Fruit fly (Drosophila melanogaster) whole organism, prepupa: ENCODE data around the gene CG43120.

Experiments used
- Blimp-1 ChIP-seq: fragments of 200-800 bp; sonication (Bioruptor generic); optimal IDR thresholded peaks from 3 replicates; lab custom pipeline; 2017; ENCODE audit warnings: missing biosample characterization, missing genetic modification characterization, mild to moderate bottlenecking, moderate library complexity, missing genetic modification reagents
- CG10631 ChIP-seq: fragments of 200-800 bp; sonication (Bioruptor generic); optimal IDR thresholded peaks from 2 replicates; lab custom pipeline; 2016; ENCODE audit warnings: missing biosample characterization, missing genetic modification characterization
- CG10669 ChIP-seq: fragments of 200-800 bp; sonication (Bioruptor generic); optimal IDR thresholded peaks from 3 replicates; lab custom pipeline; 2018; ENCODE audit warnings: missing biosample characterization, mild to moderate bottlenecking, missing genetic modification characterization, moderate library complexity
- CG11294 ChIP-seq: fragments of 200-800 bp; sonication (Bioruptor generic); IDR thresholded peaks from 2 replicates; pipeline ENCODE4 v1.3.6; 2022; ENCODE audit warnings: missing biosample characterization, missing genetic modification characterization
- CG11762 ChIP-seq: fragments of 200-800 bp; sonication (Bioruptor generic); optimal IDR thresholded peaks from 3 replicates; lab custom pipeline; 2016; ENCODE audit warnings: missing biosample characterization, missing genetic modification characterization; ENCODE audit not compliant: insufficient read depth
- CG15336 ChIP-seq: fragments of 200-800 bp; sonication (Bioruptor generic); IDR thresholded peaks from 2 replicates; pipeline ENCODE4 v1.3.6; 2022; ENCODE audit warnings: missing biosample characterization, missing genetic modification characterization
- CG1621 ChIP-seq: fragments of 200-800 bp; sonication (Bioruptor generic); optimal IDR thresholded peaks from 3 replicates; lab custom pipeline; 2018; ENCODE audit warnings: missing biosample characterization, mild to moderate bottlenecking, missing genetic modification characterization
- CG16779 ChIP-seq: fragments of 200-800 bp; sonication (Bioruptor generic); optimal IDR thresholded peaks from 3 replicates; lab custom pipeline; 2017; ENCODE audit warnings: missing biosample characterization, mild to moderate bottlenecking, missing genetic modification characterization
- CG3032 ChIP-seq: fragments of 200-800 bp; optimal IDR thresholded peaks from 2 replicates; lab custom pipeline; 2019; ENCODE audit warnings: missing biosample characterization, mild to moderate bottlenecking, missing genetic modification characterization, moderate library complexity
- CG31627 ChIP-seq: fragments of 200-800 bp; sonication (Bioruptor generic); optimal IDR thresholded peaks from 3 replicates; lab custom pipeline; 2016; ENCODE audit warnings: missing biosample characterization, missing genetic modification characterization
- CG32006 ChIP-seq: fragments of 200-800 bp; sonication (Bioruptor generic); optimal IDR thresholded peaks from 3 replicates; lab custom pipeline; 2017; ENCODE audit warnings: missing biosample characterization, mild to moderate bottlenecking, missing genetic modification characterization
- CG34406 ChIP-seq: fragments of 200-800 bp; sonication (Bioruptor generic); optimal IDR thresholded peaks from 3 replicates; lab custom pipeline; 2016; ENCODE audit warnings: missing biosample characterization, missing genetic modification characterization
- CG3919 ChIP-seq: fragments of 200-800 bp; sonication (Bioruptor generic); optimal IDR thresholded peaks from 3 replicates; lab custom pipeline; 2016; ENCODE audit warnings: missing biosample characterization, missing genetic modification characterization
- CG4318 ChIP-seq: fragments of 200-800 bp; sonication (Bioruptor generic); optimal IDR thresholded peaks from 3 replicates; lab custom pipeline; 2017; ENCODE audit warnings: missing biosample characterization, mild to moderate bottlenecking, missing genetic modification characterization
- CG6163 ChIP-seq: fragments of 200-800 bp; sonication (Bioruptor generic); IDR thresholded peaks from 3 replicates; pipeline ENCODE4 v1.3.6; 2022; ENCODE audit warnings: missing biosample characterization, missing genetic modification characterization
- CG6276 ChIP-seq: fragments of 200-800 bp; sonication (Bioruptor generic); optimal IDR thresholded peaks from 2 replicates; lab custom pipeline; 2017; ENCODE audit warnings: missing biosample characterization, mild to moderate bottlenecking, missing genetic modification characterization
- CG6792 ChIP-seq: fragments of 200-800 bp; sonication (Bioruptor generic); optimal IDR thresholded peaks from 3 replicates; lab custom pipeline; 2016; ENCODE audit warnings: missing biosample characterization, missing genetic modification characterization
- CG6808 ChIP-seq: fragments of 200-800 bp; sonication (Bioruptor generic); optimal IDR thresholded peaks from 3 replicates; lab custom pipeline; 2017; ENCODE audit warnings: missing biosample characterization, missing genetic modification characterization, mild to moderate bottlenecking, moderate library complexity, missing genetic modification reagents
- CG7368 ChIP-seq: fragments of 200-800 bp; sonication (Bioruptor generic); optimal IDR thresholded peaks from 3 replicates; lab custom pipeline; 2016; ENCODE audit warnings: missing biosample characterization, missing genetic modification characterization
- CG8119 ChIP-seq: fragments of 200-800 bp; sonication (Bioruptor generic); IDR thresholded peaks from 3 replicates; pipeline ENCODE4 v1.3.6; 2022; ENCODE audit warnings: missing biosample characterization, missing genetic modification characterization
- CG9139 ChIP-seq: fragments of 200-800 bp; sonication (Bioruptor generic); optimal IDR thresholded peaks from 3 replicates; lab custom pipeline; 2017; ENCODE audit warnings: missing biosample characterization, mild to moderate bottlenecking, missing genetic modification characterization
- Eip75B ChIP-seq: fragments of 200-800 bp; sonication (Bioruptor generic); optimal IDR thresholded peaks from 3 replicates; lab custom pipeline; 2016; ENCODE audit warnings: missing biosample characterization, missing genetic modification characterization
- Eip93F ChIP-seq: fragments of 200-800 bp; sonication (Bioruptor generic); optimal IDR thresholded peaks from 2 replicates; lab custom pipeline; 2016; ENCODE audit warnings: missing biosample characterization, mild to moderate bottlenecking, missing genetic modification characterization
- Ets21C ChIP-seq: fragments of 200-800 bp; sonication (Bioruptor generic); optimal IDR thresholded peaks from 3 replicates; lab custom pipeline; 2016; ENCODE audit warnings: missing biosample characterization, missing genetic modification characterization
- Ets96B ChIP-seq: fragments of 200-800 bp; optimal IDR thresholded peaks from 2 replicates; lab custom pipeline; 2019; ENCODE audit warnings: missing biosample characterization, mild to moderate bottlenecking, missing genetic modification characterization, moderate library complexity
- Gug ChIP-seq: fragments of 200-800 bp; sonication (Bioruptor generic); IDR thresholded peaks from 2 replicates; pipeline ENCODE4 v1.3.6; 2022; ENCODE audit warnings: missing biosample characterization, missing genetic modification characterization
- Hr38 ChIP-seq: sonication (Bioruptor generic); optimal IDR thresholded peaks from 2 replicates; lab custom pipeline; 2016; ENCODE audit warnings: missing biosample characterization, missing genetic modification characterization
- Hr39 ChIP-seq: fragments of 200-800 bp; sonication (Bioruptor generic); optimal IDR thresholded peaks from 2 replicates; lab custom pipeline; 2016; ENCODE audit warnings: missing biosample characterization, missing genetic modification characterization
- Lpt ChIP-seq: fragments of 200-800 bp; sonication (Bioruptor generic); optimal IDR thresholded peaks from 3 replicates; lab custom pipeline; 2016; ENCODE audit warnings: missing biosample characterization, missing genetic modification characterization
- Met ChIP-seq: fragments of 200-800 bp; sonication (Bioruptor generic); optimal IDR thresholded peaks from 3 replicates; lab custom pipeline; 2016; ENCODE audit warnings: missing biosample characterization, missing genetic modification characterization
- OdsH ChIP-seq: fragments of 200-800 bp; sonication (Bioruptor generic); optimal IDR thresholded peaks from 3 replicates; lab custom pipeline; 2016; ENCODE audit warnings: missing biosample characterization, missing genetic modification characterization
- Smox ChIP-seq: fragments of 200-800 bp; sonication (Bioruptor generic); optimal IDR thresholded peaks from 3 replicates; lab custom pipeline; 2016; ENCODE audit warnings: missing biosample characterization, missing genetic modification characterization
- Sox14 ChIP-seq: fragments of 200-800 bp; sonication (Bioruptor generic); optimal IDR thresholded peaks from 3 replicates; lab custom pipeline; 2016; ENCODE audit warnings: missing biosample characterization, missing genetic modification characterization
- acj6 ChIP-seq: fragments of 200-800 bp; sonication (Bioruptor generic); optimal IDR thresholded peaks from 3 replicates; lab custom pipeline; 2016; ENCODE audit warnings: missing biosample characterization, missing genetic modification characterization
- cyc ChIP-seq: fragments of 200-800 bp; sonication (Bioruptor generic); optimal IDR thresholded peaks from 3 replicates; lab custom pipeline; 2016; ENCODE audit warnings: missing biosample characterization, missing genetic modification characterization
- dac ChIP-seq: fragments of 200-800 bp; sonication (Bioruptor generic); optimal IDR thresholded peaks from 2 replicates; lab custom pipeline; 2017; ENCODE audit warnings: missing biosample characterization, mild to moderate bottlenecking, missing genetic modification characterization
- dsx ChIP-seq: fragments of 200-800 bp; optimal IDR thresholded peaks from 3 replicates; lab custom pipeline; 2019; ENCODE audit warnings: missing biosample characterization, mild to moderate bottlenecking, missing genetic modification characterization, moderate library complexity; ENCODE audit not compliant: poor library complexity, severe bottlenecking
- eg ChIP-seq: fragments of 200-800 bp; sonication (Bioruptor generic); IDR thresholded peaks from 3 replicates; pipeline ENCODE4 v1.3.6; 2022; ENCODE audit warnings: missing biosample characterization, missing genetic modification characterization
- fd59A ChIP-seq: fragments of 200-800 bp; sonication (Bioruptor generic); optimal IDR thresholded peaks from 2 replicates; lab custom pipeline; 2017; ENCODE audit warnings: missing biosample characterization, mild to moderate bottlenecking, missing genetic modification characterization, missing genetic modification reagents
- fkh ChIP-seq: fragments of 200-800 bp; sonication (Bioruptor generic); optimal IDR thresholded peaks from 3 replicates; lab custom pipeline; 2017; ENCODE audit warnings: missing biosample characterization, mild to moderate bottlenecking, missing genetic modification characterization, moderate library complexity
- net ChIP-seq: fragments of 200-800 bp; sonication (Bioruptor generic); optimal IDR thresholded peaks from 3 replicates; lab custom pipeline; 2016; ENCODE audit warnings: missing biosample characterization, missing genetic modification characterization
- pdm3 ChIP-seq: fragments of 200-800 bp; sonication (Bioruptor generic); optimal IDR thresholded peaks from 3 replicates; lab custom pipeline; 2016; ENCODE audit warnings: missing biosample characterization, missing genetic modification characterization
- salr ChIP-seq, 2 experiments: fragments of 200-800 bp; sonication (Bioruptor generic); optimal IDR thresholded peaks; 3 replicates each; lab custom pipeline; 2016 to 2018; ENCODE audit warnings: missing biosample characterization in 2 of 2, missing genetic modification characterization in 2 of 2, mild to moderate bottlenecking in 1 of 2
- ss ChIP-seq, 2 experiments: fragments of 200-800 bp; sonication (Bioruptor generic); optimal IDR thresholded peaks; 2 replicates in 1 of 2; 3 replicates in 1 of 2; lab custom pipeline; 2017 to 2018; ENCODE audit warnings: mild to moderate bottlenecking in 2 of 2, missing biosample characterization in 2 of 2, missing genetic modification characterization in 2 of 2, moderate library complexity in 1 of 2
- svp ChIP-seq: fragments of 200-800 bp; sonication (Bioruptor generic); peaks from one replicate; lab custom pipeline; 2016; ENCODE audit warnings: missing biosample characterization, missing genetic modification characterization
- topi ChIP-seq: fragments of 200-800 bp; sonication (Bioruptor generic); optimal IDR thresholded peaks from 3 replicates; lab custom pipeline; 2016; ENCODE audit warnings: missing biosample characterization, missing genetic modification characterization
- vri ChIP-seq: fragments of 200-800 bp; sonication (Bioruptor generic); optimal IDR thresholded peaks from 3 replicates; lab custom pipeline; 2016; ENCODE audit warnings: missing biosample characterization, mild to moderate bottlenecking, missing genetic modification characterization

CG43120 gene

dm6 chr3L:14409419-14410145, 27.9 kb downstream of the CG43120 start, which contains the start of gene stwl (continued):
- TF ChIP-seq Eip75B: peak; percentile 28
- no peak for TF ChIP-seq Eip93F (GFP tag; lab: Kevin White, UChicago)
- TF ChIP-seq Hr38: peak; percentile 18

- TF ChIP-seq dsx (GFP tag; lab: Kevin White, UChicago) (peak; percentile 39), fd59A (GFP tag; lab: Kevin White, UChicago) (peak; percentile 31), Eip93F (GFP tag; lab: Kevin White, UChicago) (no peak), CG4318 (GFP tag; lab: Kevin White, UChicago) (peak; percentile 81), CG11294 (GFP tag; lab: Robert Waterston, UW) (peak; percentile 11), salr (GFP tag; optimal IDR thresholded peaks at IDR 0.05; lab: Kevin White, UChicago) (peak; percentile 56 to 67), CG6808 (peak; percentile 68), CG32006 (GFP tag; lab: Kevin White, UChicago) (peak; percentile 84), CG16779 (tag; lab: Kevin White, UChicago) (peak; percentile 21), acj6 (peak; percentile 57), topi (GFP tag; lab: Kevin White, UChicago) (peak; percentile 58), CG1621 (tag; lab: Kevin White, UChicago) (peak; percentile 31), CG7368 (peak; percentile 70), ss (GFP tag; optimal IDR thresholded peaks at IDR 0.05; lab: Kevin White, UChicago) (peak; percentile 64 to 65), Lpt (GFP tag; lab: Kevin White, UChicago) (peak; percentile 11), OdsH (GFP tag; lab: Kevin White, UChicago) (peak; percentile 60), pdm3 (GFP tag; lab: Kevin White, UChicago) (peak; percentile 54), eg (peak; percentile 79), Sox14 (GFP tag; lab: Kevin White, UChicago) (peak; percentile 65), Ets96B (tag; lab: Kevin White, UChicago) (peak; percentile 55), CG10669 (GFP tag; lab: Kevin White, UChicago) (peak; percentile 32), svp (GFP tag; lab: Kevin White, UChicago) (peak; percentile 85), CG3919 (peak; percentile 94), net (GFP tag; lab: Kevin White, UChicago) (peak; percentile 66), CG10631 (peak; percentile 61), Eip75B (peak; percentile 69), CG15336 (GFP tag; lab: Robert Waterston, UW) (peak; percentile 69; the same call in 1 of the 2 replicates), CG34406 (GFP tag; lab: Kevin White, UChicago) (peak; percentile 45), Ets21C (GFP tag; lab: Kevin White, UChicago) (peak; percentile 55), cyc (GFP tag; lab: Kevin White, UChicago) (peak; percentile 79), CG8119 (GFP tag; lab: Robert Waterston, UW) (peak; percentile 77; the same call in 2 of the 3 replicates), CG6163 (GFP tag; lab: Robert Waterston, UW) (peak; percentile 80), CG3032 (peak; percentile 55), Gug (GFP tag; lab: Robert Waterston, UW) (peak; percentile 33; the same call in 1 of the 2 replicates), Blimp-1 (GFP tag; lab: Kevin White, UChicago) (peak; percentile 25), Met (GFP tag; lab: Kevin White, UChicago) (peak; percentile 74), Smox (GFP tag; lab: Kevin White, UChicago) (peak; percentile 71), CG31627 (GFP tag; lab: Kevin White, UChicago) (peak; percentile 75), CG11762 (GFP tag; lab: Kevin White, UChicago) (peak; percentile 36), CG9139 (GFP tag; lab: Kevin White, UChicago) (peak; percentile 27), CG6276 (GFP tag; lab: Kevin White, UChicago) (peak; percentile 65), Hr39 (GFP tag; lab: Kevin White, UChicago) (peak; percentile 79), fkh (peak; percentile 78), dac (GFP tag; lab: Kevin White, UChicago) (peak; percentile 45), vri (GFP tag; lab: Kevin White, UChicago) (peak; percentile 66), CG6792 (GFP tag; lab: Kevin White, UChicago) (peak; percentile 65), Hr38 (peak; percentile 67)
These were observed 28.5 kb downstream of the CG43120 start, which contains the start of gene CG3919 for dm6 chr3L:14410146-14410676. TSS of gene CG3919 (plus strand) at chr3L:14410626.
